Worm (Caenorhabditis elegans): ENCODE measurements around the gene rpn-6.1.

Gene rpn-6.1

ce11 chrIII:6989201-6989600 lies 27.4 kb upstream of the rpn-6.1 start (continued):
- TF ChIP-seq mep-1 (tag; optimal IDR thresholded peaks at IDR 0.05) (peak; percentile 28), jun-1 (tag; optimal IDR thresholded peaks at IDR 0.05) (no peak), spr-3 (GFP tag; optimal IDR thresholded peaks at IDR 0.05) (no peak), fos-1 (tag; optimal IDR thresholded peaks at IDR 0.05) (no peak), nhr-41 (GFP tag; IDR thresholded peaks at IDR 0.05) (no peak), tag-97 (GFP tag; IDR thresholded peaks at IDR 0.05) (no peak), pha-4 (GFP tag; IDR thresholded peaks at IDR 0.05) (no peak), pha-4 (tag; optimal IDR thresholded peaks at IDR 0.05) (no peak), nhr-102 (tag; optimal IDR thresholded peaks at IDR 0.05) (no peak), mes-2 (tag; optimal IDR thresholded peaks at IDR 0.05; ENCODE audit: poor library complexity, severe bottlenecking) (no peak), nhr-6 (tag; optimal IDR thresholded peaks at IDR 0.05) (no peak), nhr-42 (GFP tag; IDR thresholded peaks at IDR 0.05) (no peak), R02D3.7 (tag; optimal IDR thresholded peaks at IDR 0.05) (no peak), ceh-32 (tag; optimal IDR thresholded peaks at IDR 0.05; ENCODE audit: poor library complexity) (no peak), aha-1 (tag) (peak; percentile 51), pqm-1 (tag; optimal IDR thresholded peaks at IDR 0.05) (no peak), ceh-62 (tag; optimal IDR thresholded peaks at IDR 0.05) (no peak), vab-7 (GFP tag; IDR thresholded peaks at IDR 0.05) (no peak), ztf-7 (tag; optimal IDR thresholded peaks at IDR 0.05) (peak; percentile 6), daf-8 (GFP tag; IDR thresholded peaks at IDR 0.05) (no peak), ceh-44 (GFP tag; IDR thresholded peaks at IDR 0.05) (no peak), ceh-28 (tag; optimal IDR thresholded peaks at IDR 0.05) (no peak), unc-130 (GFP tag; optimal IDR thresholded peaks at IDR 0.05) (no peak), dpl-1 (GFP tag; optimal IDR thresholded peaks at IDR 0.05) (no peak), mxl-3 (GFP tag; optimal IDR thresholded peaks at IDR 0.05) (no peak), lsy-2 (tag; optimal IDR thresholded peaks at IDR 0.05) (no peak), ZK337.2 (GFP tag; IDR thresholded peaks at IDR 0.05) (no peak), dve-1 (tag; optimal IDR thresholded peaks at IDR 0.05; ENCODE audit: insufficient read depth) (peak; percentile 70), lin-38 (GFP tag; IDR thresholded peaks at IDR 0.05) (no peak), attf-4 (tag; optimal IDR thresholded peaks at IDR 0.05) (no peak), daf-16 (GFP tag; optimal IDR thresholded peaks at IDR 0.05) (no peak), daf-16 (tag; optimal IDR thresholded peaks at IDR 0.05) (peak; percentile 96), Y5F2A.4 (GFP tag; optimal IDR thresholded peaks at IDR 0.05) (no peak), nhr-237 (tag; optimal IDR thresholded peaks at IDR 0.05) (no peak), zag-1 (tag; optimal IDR thresholded peaks at IDR 0.05) (no peak), lir-3 (tag; optimal IDR thresholded peaks at IDR 0.05) (no peak), cey-2 (tag; optimal IDR thresholded peaks at IDR 0.05; ENCODE audit: borderline replicate concordance, insufficient read depth) (no peak), nhr-48 (tag; optimal IDR thresholded peaks at IDR 0.05) (no peak), F26F4.8 (GFP tag; conservative IDR thresholded peaks at IDR 0.05) (no peak), dmd-6 (GFP tag; IDR thresholded peaks at IDR 0.05) (0 out of 2 replicates have a peak, but pooled peaks have one; percentile 8), madf-5 (GFP tag; IDR thresholded peaks at IDR 0.05) (no peak), F44E2.7 (GFP tag; IDR thresholded peaks at IDR 0.05) (no peak)

ce11 chrIII:6988060-6988459 lies 26.3 kb upstream of the rpn-6.1 start:
- TF ChIP-seq ceh-62 (tag; optimal IDR thresholded peaks at IDR 0.05) (no peak), aha-1 (tag) (peak; percentile 90), nhr-25 (tag; optimal IDR thresholded peaks at IDR 0.05; ENCODE audit: borderline replicate concordance, insufficient read depth) (no peak), mdl-1 (tag; optimal IDR thresholded peaks at IDR 0.05) (no peak), nhr-11 (tag; optimal IDR thresholded peaks at IDR 0.05) (peak; percentile 80), hlh-11 (tag; optimal IDR thresholded peaks at IDR 0.05) (peak; percentile 52), dmd-6 (GFP tag; IDR thresholded peaks at IDR 0.05) (no peak), mdt-29 (GFP tag; IDR thresholded peaks at IDR 0.05) (no peak), lir-3 (tag; optimal IDR thresholded peaks at IDR 0.05) (no peak), lin-15B (tag; optimal IDR thresholded peaks at IDR 0.05) (no peak), daf-8 (GFP tag; IDR thresholded peaks at IDR 0.05) (no peak), set-16 (GFP tag; IDR thresholded peaks at IDR 0.05) (no peak), unc-62 (GFP tag; optimal IDR thresholded peaks at IDR 0.05 in 1 of 2) (peak in 1 of 2 experiments; percentile 95), unc-62 (tag; optimal IDR thresholded peaks at IDR 0.05) (no peak), Y48G9A.11 (GFP tag; IDR thresholded peaks at IDR 0.05) (no peak), lin-13 (GFP tag; optimal IDR thresholded peaks at IDR 0.05) (no peak), mep-1 (tag; optimal IDR thresholded peaks at IDR 0.05) (peak; percentile 27), sdz-12 (GFP tag; optimal IDR thresholded peaks at IDR 0.05) (no peak), dve-1 (tag; optimal IDR thresholded peaks at IDR 0.05; ENCODE audit: insufficient read depth) (peak; percentile 3)

All from whole organism, L4 larva.